Worm (Caenorhabditis elegans): ENCODE data around the gene C12D5.9.
A peak's percentile ranks its signal among the peaks of the same experiment; 100 is the strongest.

The C12D5.9 gene

ce11 chrV:7726927-7727326 is 37.1 kb upstream of the C12D5.9 start:
- TF ChIP-seq ceh-2 (tag; optimal IDR thresholded peaks at IDR 0.05) (no peak), fkh-6 (tag; optimal IDR thresholded peaks at IDR 0.05) (no peak), T23F11.4 (GFP tag; optimal IDR thresholded peaks at IDR 0.05) (no peak), pros-1 (tag; optimal IDR thresholded peaks at IDR 0.05) (no peak), ceh-34 (tag; optimal IDR thresholded peaks at IDR 0.05) (no peak), dve-1 (tag; optimal IDR thresholded peaks at IDR 0.05) (no peak), ceh-45 (GFP tag; IDR thresholded peaks at IDR 0.05) (no peak), tbx-7 (tag; optimal IDR thresholded peaks at IDR 0.05) (no peak), ceh-9 (tag; optimal IDR thresholded peaks at IDR 0.05) (no peak), madf-2 (tag; optimal IDR thresholded peaks at IDR 0.05) (no peak), hlh-30 (tag; optimal IDR thresholded peaks at IDR 0.05; ENCODE audit: insufficient read depth) (no peak), ceh-14 (tag; optimal IDR thresholded peaks at IDR 0.05) (no peak), unc-55 (GFP tag; optimal IDR thresholded peaks at IDR 0.05) (no peak), pax-1 (tag; optimal IDR thresholded peaks at IDR 0.05) (no peak), pqm-1 (tag; optimal IDR thresholded peaks at IDR 0.05) (no peak)

ce11 chrV:7726202-7726601 is 36.4 kb upstream of the C12D5.9 start:
- TF ChIP-seq syd-9 (tag; optimal IDR thresholded peaks at IDR 0.05) (no peak), hlh-30 (tag; optimal IDR thresholded peaks at IDR 0.05; ENCODE audit: insufficient read depth) (no peak), dmd-4 (tag; optimal IDR thresholded peaks at IDR 0.05; ENCODE audit: borderline replicate concordance) (no peak), ceh-48 (tag; optimal IDR thresholded peaks at IDR 0.05) (no peak), nhr-11 (tag; optimal IDR thresholded peaks at IDR 0.05) (no peak), C08G9.2 (tag; optimal IDR thresholded peaks at IDR 0.05) (no peak), C38D4.7 (GFP tag; optimal IDR thresholded peaks at IDR 0.05) (no peak), ceh-2 (tag; optimal IDR thresholded peaks at IDR 0.05) (no peak), ceh-22 (tag; optimal IDR thresholded peaks at IDR 0.05) (no peak), odd-2 (tag; optimal IDR thresholded peaks at IDR 0.05) (no peak), ets-4 (tag; optimal IDR thresholded peaks at IDR 0.05) (no peak), ceh-45 (GFP tag; IDR thresholded peaks at IDR 0.05) (no peak), pqm-1 (tag; optimal IDR thresholded peaks at IDR 0.05) (no peak), sox-4 (tag; optimal IDR thresholded peaks at IDR 0.05) (no peak), hlh-13 (GFP tag; optimal IDR thresholded peaks at IDR 0.05) (no peak)

- peak; percentile 18 for TF ChIP-seq unc-42 (tag; optimal IDR thresholded peaks at IDR 0.05)
- TF ChIP-seq mec-3 (tag; optimal IDR thresholded peaks at IDR 0.05; ENCODE audit: borderline replicate concordance), result no peak
- no peak for TF ChIP-seq ets-4 (tag; optimal IDR thresholded peaks at IDR 0.05)
Observed at ce11 chrV:7723967-7724544, 34.3 kb upstream of the C12D5.9 start, which contains the start of the genes ZK105.6 and ZK105.8. ZK105.6 (minus strand) TSS chrV:7724067. ZK105.8 (plus strand) TSS chrV:7724494.

- TF ChIP-seq odd-2 (tag; optimal IDR thresholded peaks at IDR 0.05), result no peak
- TF ChIP-seq pha-4 (tag; optimal IDR thresholded peaks at IDR 0.05), result no peak
- TF ChIP-seq ztf-16 (tag; optimal IDR thresholded peaks at IDR 0.05), result no peak
- TF ChIP-seq hlh-30 (tag; optimal IDR thresholded peaks at IDR 0.05; ENCODE audit: insufficient read depth), result no peak
- TF ChIP-seq pha-2 (tag; optimal IDR thresholded peaks at IDR 0.05), result no peak
- no peak for TF ChIP-seq sox-4 (tag; optimal IDR thresholded peaks at IDR 0.05)
- no peak for TF ChIP-seq ahr-1 (tag; optimal IDR thresholded peaks at IDR 0.05)
- TF ChIP-seq ceh-2 (tag; optimal IDR thresholded peaks at IDR 0.05), result no peak
- no peak for TF ChIP-seq eyg-1 (tag; optimal IDR thresholded peaks at IDR 0.05)
- TF ChIP-seq lin-11 (tag; optimal IDR thresholded peaks at IDR 0.05), result no peak
Observed at ce11 chrV:7721945-7722344, 32.2 kb upstream of the C12D5.9 start, which contains the start of gene ZK105.14. ZK105.14 (minus strand) TSS chrV:7722045.

- TF ChIP-seq ama-1 (optimal IDR thresholded peaks at IDR 0.05), result no peak
- no peak for TF ChIP-seq nfya-1 (tag; optimal IDR thresholded peaks at IDR 0.05)
- no peak for TF ChIP-seq ztf-16 (tag; optimal IDR thresholded peaks at IDR 0.05)
- TF ChIP-seq che-1 (tag; optimal IDR thresholded peaks at IDR 0.05), result no peak
- no peak for TF ChIP-seq hlh-6 (tag; optimal IDR thresholded peaks at IDR 0.05)
- no peak for TF ChIP-seq ceh-18 (tag; optimal IDR thresholded peaks at IDR 0.05)
- TF ChIP-seq mec-3 (tag; optimal IDR thresholded peaks at IDR 0.05; ENCODE audit: borderline replicate concordance), result no peak
- no peak for TF ChIP-seq ceh-48 (tag; optimal IDR thresholded peaks at IDR 0.05)
Observed at ce11 chrV:7717629-7718028, 27.8 kb upstream of the C12D5.9 start, which contains the start of gene ZK105.5. ZK105.5 (minus strand) TSS chrV:7717729.

Data from whole organism, late embryonic.